Fruit fly (Drosophila melanogaster): ENCODE data around the gene ATPsynepsilonL.

dm6 chr3R:10124764-10125163, 3.2 kb downstream of the ATPsynepsilonL start:
- TF ChIP-seq CG8119 (GFP tag; IDR thresholded peaks at IDR 0.05) (no peak), Sox102F (GFP tag; optimal IDR thresholded peaks at IDR 0.05) (no peak), ss (GFP tag; optimal IDR thresholded peaks at IDR 0.05) (no peak)
